Worm (Caenorhabditis elegans) whole organism, early embryonic: ENCODE data around the gene F47G3.1.

Experiments used
- B0310.2 ChIP-seq: sonication (generic microtip); optimal IDR thresholded peaks from 2 replicates; lab custom pipeline; 2016; ENCODE audit warnings: mild to moderate bottlenecking, missing genetic modification characterization, missing compliant biosample characterization
- F13C5.2 ChIP-seq: sonication (generic microtip); optimal IDR thresholded peaks from 2 replicates; lab custom pipeline; 2017; ENCODE audit warnings: mild to moderate bottlenecking, missing genetic modification characterization, inconsistent platforms, missing compliant biosample characterization
- aly-1 ChIP-seq: sonication (generic microtip); optimal IDR thresholded peaks from 2 replicates; lab custom pipeline; 2016; ENCODE audit warnings: missing genetic modification characterization, missing compliant biosample characterization
- ama-1 ChIP-seq: fragments of 150-350 bp; optimal IDR thresholded peaks from 2 replicates; lab custom pipeline; 2014
- ceh-13 ChIP-seq: fragments of 200-800 bp; sonication (Bioruptor generic); optimal IDR thresholded peaks from 2 replicates; lab custom pipeline; 2018; ENCODE audit warnings: mild to moderate bottlenecking, missing genetic modification characterization, missing compliant biosample characterization
- ceh-36 ChIP-seq: sonication (generic microtip); optimal IDR thresholded peaks from 2 replicates; lab custom pipeline; 2016; ENCODE audit warnings: missing genetic modification characterization, inconsistent platforms, missing compliant biosample characterization
- ets-7 ChIP-seq: sonication (generic microtip); optimal IDR thresholded peaks from 2 replicates; lab custom pipeline; 2016; ENCODE audit warnings: missing genotype, missing genetic modification characterization, missing compliant biosample characterization
- flt-1 ChIP-seq: fragments of 200-800 bp; sonication (Bioruptor generic); IDR thresholded peaks from 2 replicates; pipeline ENCODE4 v1.3.6; 2022; ENCODE audit warnings: missing genetic modification characterization, missing compliant biosample characterization
- hmbx-1 ChIP-seq: sonication (generic microtip); optimal IDR thresholded peaks from 2 replicates; lab custom pipeline; 2016; ENCODE audit warnings: mild to moderate bottlenecking, missing genetic modification characterization, missing compliant biosample characterization
- hmg-4 ChIP-seq: fragments of 200-800 bp; sonication (Bioruptor generic); optimal IDR thresholded peaks from 2 replicates; lab custom pipeline; 2018; ENCODE audit warnings: mild to moderate bottlenecking, missing genetic modification characterization, missing compliant biosample characterization
- hnd-1 ChIP-seq: sonication (generic microtip); optimal IDR thresholded peaks from 2 replicates; lab custom pipeline; 2016; ENCODE audit warnings: missing genetic modification characterization, missing compliant biosample characterization
- pes-1 ChIP-seq: fragments of 200-800 bp; sonication (Bioruptor generic); IDR thresholded peaks from 2 replicates; pipeline ENCODE4 v1.3.6; 2022; ENCODE audit warnings: missing genetic modification reagents, missing genetic modification characterization, missing compliant biosample characterization
- scrt-1 ChIP-seq: fragments of 200-800 bp; sonication (Bioruptor generic); IDR thresholded peaks from 2 replicates; pipeline ENCODE4 v1.3.6; 2022; ENCODE audit warnings: missing genetic modification characterization, missing compliant biosample characterization
- sea-1 ChIP-seq: fragments of 200-800 bp; sonication (Bioruptor generic); conservative IDR thresholded peaks from 2 replicates; pipeline ENCODE4 v1.3.6; 2022; ENCODE audit warnings: missing genetic modification characterization, missing compliant biosample characterization
- tbx-11 ChIP-seq: fragments of 200-800 bp; sonication (Bioruptor generic); IDR thresholded peaks from 2 replicates; pipeline ENCODE4 v1.3.6; 2022; ENCODE audit warnings: missing genetic modification characterization, missing compliant biosample characterization
- tbx-37 ChIP-seq: fragments of 200-800 bp; sonication (Bioruptor generic); conservative IDR thresholded peaks from 2 replicates; pipeline ENCODE4 v1.3.6; 2022; ENCODE audit warnings: missing genetic modification reagents, missing genetic modification characterization, missing compliant biosample characterization
- tra-4 ChIP-seq: sonication (generic microtip); optimal IDR thresholded peaks from 2 replicates; lab custom pipeline; 2017; ENCODE audit warnings: missing genetic modification characterization, missing compliant biosample characterization

F47G3.1 gene

ce11 chrX:2413277-2413676 lies 27.7 kb downstream of the F47G3.1 start, which contains the start of gene hlh-15:
hlh-15 (minus strand) TSS chrX:2413377.
- TF ChIP-seq ama-1 (lab: Kevin White, UChicago): no peak
- TF ChIP-seq ceh-13 (GFP tag; lab: Kevin White, UChicago): no peak
- TF ChIP-seq ceh-36: no peak
- no peak for TF ChIP-seq F13C5.2 (tag; lab: Kevin White, UChicago)
- TF ChIP-seq aly-1 (tag; lab: Kevin White, UChicago): no peak
- no peak for TF ChIP-seq tra-4
- TF ChIP-seq hmbx-1: no peak
- no peak for TF ChIP-seq hnd-1 (tag; lab: Kevin White, UChicago)
- no peak for TF ChIP-seq tbx-11
- TF ChIP-seq B0310.2: no peak
- TF ChIP-seq scrt-1 (GFP tag; lab: Robert Waterston, UW): no peak
- TF ChIP-seq hmg-4 (GFP tag; lab: Kevin White, UChicago): no peak
- TF ChIP-seq tbx-37 (GFP tag; lab: Robert Waterston, UW): no peak
- TF ChIP-seq flt-1 (GFP tag; lab: Robert Waterston, UW): no peak

- no peak for TF ChIP-seq ets-7 (tag; lab: Kevin White, UChicago)
- TF ChIP-seq tra-4: no peak
- no peak for TF ChIP-seq tbx-11
- TF ChIP-seq hmbx-1: no peak
- no peak for TF ChIP-seq hmg-4 (GFP tag; lab: Kevin White, UChicago)
- TF ChIP-seq F13C5.2 (tag; lab: Kevin White, UChicago): no peak
- no peak for TF ChIP-seq B0310.2
- no peak for TF ChIP-seq sea-1 (GFP tag; lab: Robert Waterston, UW)
- no peak for TF ChIP-seq flt-1 (GFP tag; lab: Robert Waterston, UW)
- no peak for TF ChIP-seq aly-1 (tag; lab: Kevin White, UChicago)
- no peak for TF ChIP-seq pes-1 (GFP tag; lab: Robert Waterston, UW)
- no peak for TF ChIP-seq scrt-1 (GFP tag; lab: Robert Waterston, UW)
- no peak for TF ChIP-seq hnd-1 (tag; lab: Kevin White, UChicago)
- TF ChIP-seq ama-1 (lab: Kevin White, UChicago): no peak
- TF ChIP-seq ceh-36: no peak
Measured at ce11 chrX:2419777-2420176, 34.2 kb downstream of the F47G3.1 start, which contains the start of gene glr-7. glr-7 (minus strand) TSS chrX:2419877.

- TF ChIP-seq hnd-1 (tag; lab: Kevin White, UChicago) (no peak), flt-1 (GFP tag; lab: Robert Waterston, UW) (no peak), hmg-4 (GFP tag; lab: Kevin White, UChicago) (no peak), sea-1 (GFP tag; lab: Robert Waterston, UW) (no peak), ceh-36 (no peak)
Measured at ce11 chrX:2422123-2422522, 36.6 kb downstream of the F47G3.1 start.

- TF ChIP-seq hnd-1 (tag; lab: Kevin White, UChicago) (no peak), ama-1 (lab: Kevin White, UChicago) (no peak), tbx-37 (GFP tag; lab: Robert Waterston, UW) (no peak), sea-1 (GFP tag; lab: Robert Waterston, UW) (no peak), aly-1 (tag; lab: Kevin White, UChicago) (no peak), ceh-13 (GFP tag; lab: Kevin White, UChicago) (no peak), hmg-4 (GFP tag; lab: Kevin White, UChicago) (no peak), tra-4 (no peak), scrt-1 (GFP tag; lab: Robert Waterston, UW) (no peak), ceh-36 (no peak), hmbx-1 (no peak), pes-1 (GFP tag; lab: Robert Waterston, UW) (no peak), F13C5.2 (tag; lab: Kevin White, UChicago) (no peak), tbx-11 (no peak), ets-7 (tag; lab: Kevin White, UChicago) (no peak), flt-1 (GFP tag; lab: Robert Waterston, UW) (no peak), B0310.2 (no peak)
Measured at ce11 chrX:2425284-2425683, 39.7 kb downstream of the F47G3.1 start.

- TF ChIP-seq scrt-1 (GFP tag; lab: Robert Waterston, UW) (no peak), flt-1 (GFP tag; lab: Robert Waterston, UW) (no peak), aly-1 (tag; lab: Kevin White, UChicago) (no peak), hmg-4 (GFP tag; lab: Kevin White, UChicago) (no peak), ama-1 (lab: Kevin White, UChicago) (no peak), sea-1 (GFP tag; lab: Robert Waterston, UW) (no peak), tra-4 (no peak), hmbx-1 (no peak), pes-1 (GFP tag; lab: Robert Waterston, UW) (no peak), ceh-36 (no peak), tbx-11 (no peak), hnd-1 (tag; lab: Kevin White, UChicago) (no peak), ceh-13 (GFP tag; lab: Kevin White, UChicago) (no peak), B0310.2 (no peak), tbx-37 (GFP tag; lab: Robert Waterston, UW) (no peak), ets-7 (tag; lab: Kevin White, UChicago) (no peak)
Measured at ce11 chrX:2426932-2427331, 41.4 kb downstream of the F47G3.1 start.

ce11 chrX:2427404-2427803 lies 41.9 kb downstream of the F47G3.1 start, which contains the start of gene gcy-31:
gcy-31 (minus strand) TSS chrX:2427504.
- TF ChIP-seq ceh-13 (GFP tag; lab: Kevin White, UChicago) (no peak), flt-1 (GFP tag; lab: Robert Waterston, UW) (no peak), tbx-11 (no peak), aly-1 (tag; lab: Kevin White, UChicago) (no peak), hnd-1 (tag; lab: Kevin White, UChicago) (no peak), tbx-37 (GFP tag; lab: Robert Waterston, UW) (no peak), hmg-4 (GFP tag; lab: Kevin White, UChicago) (no peak), hmbx-1 (no peak), ets-7 (tag; lab: Kevin White, UChicago) (no peak)

DNA sequence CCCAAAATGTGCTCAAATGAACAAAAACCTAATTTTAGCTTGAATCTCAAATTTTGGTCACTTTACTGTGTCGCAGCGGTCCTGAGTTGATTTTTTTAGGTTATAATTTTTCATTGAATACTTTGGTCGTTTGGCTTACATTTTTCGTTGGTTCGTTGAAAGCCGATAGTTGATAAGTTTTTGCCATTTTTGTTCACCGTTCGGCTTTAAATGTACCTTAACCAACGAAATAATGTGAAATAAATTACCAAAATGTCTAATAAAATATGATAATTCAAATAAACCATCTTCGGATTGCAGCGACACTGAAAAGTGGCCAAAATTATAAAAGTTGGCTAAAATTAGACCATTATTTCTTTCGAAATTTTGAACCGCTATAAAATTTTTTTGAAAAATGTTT lies 44.8 kb downstream of the F47G3.1 start:
- TF ChIP-seq ceh-13 (GFP tag; lab: Kevin White, UChicago) (no peak), sea-1 (GFP tag; lab: Robert Waterston, UW) (no peak), tbx-37 (GFP tag; lab: Robert Waterston, UW) (no peak), scrt-1 (GFP tag; lab: Robert Waterston, UW) (no peak)
